Worm (Caenorhabditis elegans) whole organism, L4 larva: ENCODE measurements around the gene R10E4.3.

ENCODE experiments used
- D1046.2 ChIP-seq: fragments of 200-800 bp; sonication (Bioruptor generic); IDR thresholded peaks from 2 replicates; pipeline ENCODE4 v1.3.6; 2022; ENCODE audit warnings: missing genetic modification characterization, missing compliant biosample characterization
- F10B5.3 ChIP-seq: sonication (generic microtip); optimal IDR thresholded peaks from 2 replicates; lab custom pipeline; 2016; ENCODE audit warnings: mild to moderate bottlenecking, missing genetic modification characterization, missing compliant biosample characterization
- R02D3.7 ChIP-seq: fragments of 150-350 bp; sonication (generic microtip); optimal IDR thresholded peaks from 3 replicates; lab custom pipeline; 2014; ENCODE audit warnings: missing biosample characterization, missing genetic modification characterization
- T20F7.1 ChIP-seq: fragments of 200-800 bp; sonication (Bioruptor generic); optimal IDR thresholded peaks from 2 replicates; lab custom pipeline; 2018; ENCODE audit warnings: mild to moderate bottlenecking, missing genetic modification characterization, missing compliant biosample characterization
- T26A8.4 ChIP-seq: fragments of 200-800 bp; sonication (Bioruptor generic); IDR thresholded peaks from 2 replicates; pipeline ENCODE4 v1.3.6; 2022; ENCODE audit warnings: missing genetic modification characterization, missing compliant biosample characterization
- Y75B8A.6 ChIP-seq: fragments of 200-800 bp; sonication (Bioruptor generic); IDR thresholded peaks from 2 replicates; pipeline ENCODE4 v1.3.6; 2022; ENCODE audit warnings: missing genetic modification reagents, missing genetic modification characterization, missing compliant biosample characterization
- aly-2 ChIP-seq: sonication (generic microtip); optimal IDR thresholded peaks from 2 replicates; lab custom pipeline; 2018; ENCODE audit warnings: missing biosample characterization, missing genetic modification characterization
- attf-4 ChIP-seq: sonication (generic microtip); optimal IDR thresholded peaks from 3 replicates; lab custom pipeline; 2017; ENCODE audit warnings: missing biosample characterization, missing genetic modification characterization
- ceh-20 ChIP-seq: fragments of 200-800 bp; sonication (Bioruptor generic); IDR thresholded peaks from 2 replicates; pipeline ENCODE4 v1.3.6; 2022; ENCODE audit warnings: missing genetic modification reagents, missing genetic modification characterization, missing compliant biosample characterization
- ceh-28 ChIP-seq: fragments of 150-350 bp; optimal IDR thresholded peaks from 2 replicates; lab custom pipeline; 2014; ENCODE audit warnings: missing biosample characterization, missing genetic modification reagents, missing genetic modification characterization
- cey-2 ChIP-seq: sonication (generic microtip); optimal IDR thresholded peaks from 3 replicates; lab custom pipeline; 2017; ENCODE audit warnings: missing genetic modification characterization, mild to moderate bottlenecking, missing compliant biosample characterization, antibody characterized with exemption, borderline replicate concordance; ENCODE audit not compliant: insufficient read depth
- daf-19 ChIP-seq: fragments of 200-800 bp; sonication (Bioruptor generic); conservative IDR thresholded peaks from 2 replicates; pipeline ENCODE4 v1.3.6; 2022; ENCODE audit warnings: missing genetic modification characterization, missing compliant biosample characterization
- dmd-6 ChIP-seq: fragments of 200-800 bp; sonication (Bioruptor generic); IDR thresholded peaks from 2 replicates; pipeline ENCODE4 v1.3.6; 2022; ENCODE audit warnings: missing genetic modification reagents, missing genetic modification characterization, missing compliant biosample characterization
- dmd-9 ChIP-seq: fragments of 200-800 bp; sonication (Bioruptor generic); IDR thresholded peaks from 2 replicates; pipeline ENCODE4 v1.3.6; 2022; ENCODE audit warnings: missing genetic modification reagents, missing genetic modification characterization, missing compliant biosample characterization
- dpl-1 ChIP-seq: fragments of 150-350 bp; optimal IDR thresholded peaks from 2 replicates; lab custom pipeline; 2014; ENCODE audit warnings: missing biosample characterization, missing genetic modification reagents, missing genetic modification characterization
- duxl-1 ChIP-seq: sonication (generic microtip); optimal IDR thresholded peaks from 2 replicates; lab custom pipeline; 2016; ENCODE audit warnings: mild to moderate bottlenecking, missing genetic modification characterization, moderate library complexity, missing compliant biosample characterization; ENCODE audit not compliant: poor library complexity
- egl-27 ChIP-seq: sonication (generic microtip); optimal IDR thresholded peaks from 3 replicates; lab custom pipeline; 2017; ENCODE audit warnings: missing biosample characterization, missing genetic modification reagents, missing genetic modification characterization
- egl-43 ChIP-seq: fragments of 200-800 bp; sonication (Bioruptor generic); IDR thresholded peaks from 2 replicates; pipeline ENCODE4 v1.3.6; 2022; ENCODE audit warnings: missing genetic modification reagents, missing genetic modification characterization, missing compliant biosample characterization
- fkh-10 ChIP-seq: fragments of 150-350 bp; optimal IDR thresholded peaks from 2 replicates; lab custom pipeline; 2014; ENCODE audit warnings: missing biosample characterization, missing genetic modification reagents, missing genetic modification characterization
- fos-1 ChIP-seq: fragments of 150-350 bp; optimal IDR thresholded peaks from 2 replicates; lab custom pipeline; 2014; ENCODE audit warnings: missing biosample characterization, missing genetic modification characterization
- hif-1 ChIP-seq, 2 experiments: sonication (generic microtip); optimal IDR thresholded peaks; 2 replicates each; lab custom pipeline; 2016 to 2017; ENCODE audit warnings: missing compliant biosample characterization in 2 of 2, missing genetic modification characterization in 2 of 2, missing genetic modification reagents in 2 of 2, missing genotype in 2 of 2, mild to moderate bottlenecking in 1 of 2
- hlh-11 ChIP-seq: fragments of 200-800 bp; sonication (Bioruptor generic); optimal IDR thresholded peaks from 2 replicates; lab custom pipeline; 2018; ENCODE audit warnings: mild to moderate bottlenecking, missing genetic modification characterization, missing compliant biosample characterization
- hlh-30 ChIP-seq: sonication (generic microtip); optimal IDR thresholded peaks from 2 replicates; lab custom pipeline; 2017; ENCODE audit warnings: antibody characterized with exemption, mild to moderate bottlenecking, missing genetic modification characterization, missing compliant biosample characterization; ENCODE audit not compliant: insufficient read depth
- hmg-1.1 ChIP-seq: fragments of 200-800 bp; sonication (Bioruptor generic); IDR thresholded peaks from 2 replicates; pipeline ENCODE4 v1.3.6; 2022; ENCODE audit warnings: missing genetic modification reagents, missing genetic modification characterization, missing compliant biosample characterization
- lin-1 ChIP-seq: fragments of 200-800 bp; sonication (Bioruptor generic); IDR thresholded peaks from 2 replicates; pipeline ENCODE4 v1.3.6; 2022; ENCODE audit warnings: missing genetic modification reagents, missing genetic modification characterization, missing compliant biosample characterization
- lin-15B ChIP-seq: fragments of 150-350 bp; sonication (generic microtip); optimal IDR thresholded peaks from 3 replicates; lab custom pipeline; 2014; ENCODE audit warnings: missing biosample characterization, missing genetic modification characterization
- lsy-2 ChIP-seq, 2 experiments: fragments of 150-350 bp in 1 of 2; sonication (generic microtip) in 1 of 2; optimal IDR thresholded peaks; 2 replicates each; lab custom pipeline; 2014 to 2017; ENCODE audit warnings: missing biosample characterization in 2 of 2, missing genetic modification characterization in 2 of 2
- mdl-1 ChIP-seq, 2 experiments: fragments of 150-350 bp in 1 of 2; sonication (generic microtip) in 1 of 2; optimal IDR thresholded peaks; 2 replicates each; lab custom pipeline; 2014 to 2017; ENCODE audit warnings: missing biosample characterization in 2 of 2, missing genetic modification characterization in 2 of 2
- mdt-29 ChIP-seq: fragments of 200-800 bp; sonication (Bioruptor generic); IDR thresholded peaks from 2 replicates; pipeline ENCODE4 v1.3.6; 2022; ENCODE audit warnings: missing genetic modification reagents, missing genetic modification characterization, missing compliant biosample characterization
- mes-2 ChIP-seq: sonication (generic microtip); optimal IDR thresholded peaks from 2 replicates; lab custom pipeline; 2016; ENCODE audit warnings: missing genotype, mild to moderate bottlenecking, missing genetic modification characterization, missing compliant biosample characterization; ENCODE audit not compliant: poor library complexity, severe bottlenecking
- mxl-3 ChIP-seq: fragments of 200-800 bp; sonication (Bioruptor generic); optimal IDR thresholded peaks from 2 replicates; lab custom pipeline; 2018; ENCODE audit warnings: mild to moderate bottlenecking, missing genetic modification characterization, missing compliant biosample characterization
- nhr-237 ChIP-seq: sonication (generic microtip); optimal IDR thresholded peaks from 2 replicates; lab custom pipeline; 2017; ENCODE audit warnings: missing biosample characterization, missing genetic modification characterization
- nhr-28 ChIP-seq: fragments of 150-350 bp; optimal IDR thresholded peaks from 2 replicates; lab custom pipeline; 2014; ENCODE audit warnings: missing biosample characterization, missing genetic modification characterization
- nhr-41 ChIP-seq: fragments of 200-800 bp; sonication (Bioruptor generic); IDR thresholded peaks from 2 replicates; pipeline ENCODE4 v1.3.6; 2022; ENCODE audit warnings: missing genetic modification reagents, missing genetic modification characterization, missing compliant biosample characterization
- nhr-48 ChIP-seq: sonication (generic microtip); optimal IDR thresholded peaks from 2 replicates; lab custom pipeline; 2016; ENCODE audit warnings: mild to moderate bottlenecking, missing genetic modification characterization, missing compliant biosample characterization
- pha-4 ChIP-seq, 2 experiments: fragments of 150-350 bp in 1 of 2; fragments of 200-800 bp in 1 of 2; sonication (Bioruptor generic) in 1 of 2; IDR thresholded peaks in 1 of 2; optimal IDR thresholded peaks in 1 of 2; 2 replicates each; pipeline versions ENCODE4 v1.3.6 to Lab custom; 2014 to 2022; ENCODE audit warnings: missing genetic modification characterization in 2 of 2, missing genetic modification reagents in 2 of 2, missing biosample characterization in 1 of 2, missing compliant biosample characterization in 1 of 2
- php-3 ChIP-seq: fragments of 200-800 bp; sonication (Bioruptor generic); IDR thresholded peaks from 2 replicates; pipeline ENCODE4 v1.3.6; 2022; ENCODE audit warnings: missing genetic modification reagents, missing genetic modification characterization, missing compliant biosample characterization
- rbr-2 ChIP-seq: sonication (generic microtip); optimal IDR thresholded peaks from 2 replicates; lab custom pipeline; 2016; ENCODE audit warnings: missing genotype, missing genetic modification characterization, missing compliant biosample characterization
- set-16 ChIP-seq: fragments of 200-800 bp; sonication (Bioruptor generic); IDR thresholded peaks from 2 replicates; pipeline ENCODE4 v1.3.6; 2022; ENCODE audit warnings: missing genetic modification reagents, missing genetic modification characterization, missing compliant biosample characterization
- snpc-1.2 ChIP-seq: fragments of 200-800 bp; sonication (Bioruptor generic); IDR thresholded peaks from 2 replicates; pipeline ENCODE4 v1.3.6; 2022; ENCODE audit warnings: missing genetic modification reagents, missing genetic modification characterization, missing compliant biosample characterization
- tag-97 ChIP-seq: fragments of 200-800 bp; sonication (Bioruptor generic); IDR thresholded peaks from 2 replicates; pipeline ENCODE4 v1.3.6; 2022; ENCODE audit warnings: missing genetic modification characterization, missing compliant biosample characterization
- tra-1 ChIP-seq: fragments of 200-800 bp; sonication (Bioruptor generic); IDR thresholded peaks from 2 replicates; pipeline ENCODE4 v1.3.6; 2022; ENCODE audit warnings: missing genetic modification reagents, missing genetic modification characterization, missing compliant biosample characterization
- unc-62 ChIP-seq, 3 experiments: fragments of 150-350 bp in 1 of 3; sonication (generic microtip); optimal IDR thresholded peaks in 2 of 3; peaks in 1 of 3; 1 replicate in 1 of 3; 2 replicates in 2 of 3; lab custom pipeline; 2014 to 2017; ENCODE audit warnings: missing biosample characterization in 3 of 3, missing genetic modification characterization in 3 of 3, missing genetic modification reagents in 3 of 3, missing genotype in 1 of 3
- zag-1 ChIP-seq: fragments of 150-350 bp; optimal IDR thresholded peaks from 2 replicates; lab custom pipeline; 2014; ENCODE audit warnings: missing biosample characterization, missing genetic modification characterization
- zfp-2 ChIP-seq: sonication (generic microtip); optimal IDR thresholded peaks from 2 replicates; lab custom pipeline; 2016; ENCODE audit warnings: mild to moderate bottlenecking, missing genetic modification characterization, missing compliant biosample characterization

Gene R10E4.3

DNA sequence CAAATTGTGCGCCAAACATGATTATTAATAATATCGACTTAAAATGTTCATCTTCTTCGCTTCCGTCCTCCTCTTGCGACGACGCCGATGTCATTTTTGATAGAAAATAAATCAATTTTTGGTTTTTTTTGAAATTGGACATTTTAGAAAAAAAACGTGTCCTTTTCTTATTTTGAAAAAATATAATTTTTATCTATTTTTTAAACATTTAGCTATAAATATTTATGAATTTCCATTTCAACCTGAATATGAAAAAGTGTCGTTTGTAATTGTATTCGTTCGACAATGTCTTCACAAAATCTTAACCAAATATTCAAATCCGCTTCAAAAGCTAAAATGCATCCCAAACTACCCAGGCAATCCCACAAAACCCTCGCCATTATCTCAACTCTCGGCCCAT lies at the start of gene R10E4.3:
R10E4.3 (minus strand) TSS at position 101 of the 400 bp plus-strand sequence.
- no peak for TF ChIP-seq dmd-9 (GFP tag; lab: Robert Waterston, UW)
- no peak for TF ChIP-seq daf-19 (GFP tag; lab: Robert Waterston, UW)
- no peak for TF ChIP-seq mxl-3 (GFP tag; lab: Kevin White, UChicago)
- no peak for TF ChIP-seq attf-4 (tag; lab: Kevin White, UChicago)
- TF ChIP-seq zag-1 (tag; lab: Kevin White, UChicago): no peak
- no peak for TF ChIP-seq tag-97 (GFP tag; lab: Robert Waterston, UW)
- TF ChIP-seq php-3 (GFP tag; lab: Robert Waterston, UW): no peak
- no peak for TF ChIP-seq ceh-20 (GFP tag; lab: Robert Waterston, UW)
- no peak for TF ChIP-seq Y75B8A.6 (GFP tag; lab: Robert Waterston, UW)
- TF ChIP-seq lin-15B (tag; lab: Kevin White, UChicago): no peak
- TF ChIP-seq duxl-1 (tag; lab: Kevin White, UChicago): no peak
- no peak for TF ChIP-seq nhr-28 (tag; lab: Kevin White, UChicago)
- TF ChIP-seq egl-27 (tag; lab: Kevin White, UChicago): no peak
- no peak for TF ChIP-seq zfp-2 (tag; lab: Kevin White, UChicago)
- TF ChIP-seq, all 104 proteins: peak for 0

ce11 chrIII:4335614-4336013 lies 48.3 kb upstream of the R10E4.3 start:
- TF ChIP-seq lsy-2 (tag; optimal IDR thresholded peaks at IDR 0.05; lab: Kevin White, UChicago) (peak; percentile 17 to 35), mdl-1 (tag; optimal IDR thresholded peaks at IDR 0.05; lab: Kevin White, UChicago) (peak in 1 of 2 experiments; percentile 59), snpc-1.2 (GFP tag; lab: Robert Waterston, UW) (no peak), fkh-10 (GFP tag; lab: Kevin White, UChicago) (peak; percentile 6), mxl-3 (GFP tag; lab: Kevin White, UChicago) (peak; percentile 2), hif-1 (tag; optimal IDR thresholded peaks at IDR 0.05; lab: Kevin White, UChicago) (peak in 1 of 2 experiments; percentile 31), hmg-1.1 (peak; percentile 74), hlh-11 (tag; lab: Kevin White, UChicago) (peak; percentile 0), nhr-237 (tag; lab: Kevin White, UChicago) (no peak), dpl-1 (no peak), rbr-2 (peak; percentile 54), mdt-29 (GFP tag; lab: Robert Waterston, UW) (no peak), mes-2 (tag; lab: Kevin White, UChicago) (peak; percentile 26), set-16 (peak; percentile 42; the same call in 1 of the 2 replicates), unc-62 (GFP tag; optimal IDR thresholded peaks at IDR 0.05 in 1 of 2; lab: Kevin White, UChicago) (peak in 1 of 2 experiments; percentile 42), unc-62 (tag; optimal IDR thresholded peaks at IDR 0.05; lab: Kevin White, UChicago) (no peak), egl-43 (GFP tag; lab: Robert Waterston, UW) (peak; percentile 51; the same call in 1 of the 2 replicates)

DNA sequence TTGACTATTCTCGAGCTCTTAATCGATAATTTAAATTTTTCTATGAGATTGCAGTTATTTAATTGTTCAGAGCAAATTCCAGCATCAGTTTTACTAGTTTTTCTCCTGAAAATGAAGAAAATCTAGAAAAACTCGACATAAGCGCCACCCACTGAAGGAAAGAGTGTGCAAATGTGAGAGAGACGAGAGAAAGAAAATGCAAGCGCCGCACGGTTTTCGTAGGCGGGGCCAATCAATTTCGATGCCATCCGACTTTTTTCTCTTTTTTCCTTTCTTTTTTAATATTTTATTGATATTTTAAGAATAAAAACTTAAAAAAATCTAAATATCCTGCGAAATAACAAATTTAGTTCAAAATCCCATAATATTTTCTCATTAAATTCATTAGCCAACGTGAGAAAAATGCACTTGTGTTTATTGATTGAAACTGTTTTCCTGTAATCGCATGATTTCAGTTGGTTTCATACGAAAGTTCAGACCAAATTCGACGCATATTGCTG lies 45.3 kb upstream of the R10E4.3 start, which contains the start of gene cdk-12:
cdk-12 (plus strand) TSS at position 450 of the 500 bp plus-strand sequence.
- TF ChIP-seq nhr-41 (no peak), T26A8.4 (GFP tag; lab: Robert Waterston, UW) (no peak), R02D3.7 (no peak), Y75B8A.6 (GFP tag; lab: Robert Waterston, UW) (no peak), mdl-1 (tag; optimal IDR thresholded peaks at IDR 0.05; lab: Kevin White, UChicago) (no peak), nhr-48 (tag; lab: Kevin White, UChicago) (no peak), duxl-1 (tag; lab: Kevin White, UChicago) (no peak), dmd-9 (GFP tag; lab: Robert Waterston, UW) (no peak), hlh-11 (tag; lab: Kevin White, UChicago) (peak; percentile 32), hlh-30 (tag; lab: Kevin White, UChicago) (no peak), T20F7.1 (no peak), fos-1 (tag; lab: Kevin White, UChicago) (no peak), pha-4 (GFP tag; IDR thresholded peaks at IDR 0.05; lab: Robert Waterston, UW) (no peak), pha-4 (tag; optimal IDR thresholded peaks at IDR 0.05; lab: Kevin White, UChicago) (peak; percentile 12), ceh-28 (tag; lab: Kevin White, UChicago) (no peak), D1046.2 (no peak), lin-1 (no peak), dmd-6 (GFP tag; lab: Robert Waterston, UW) (no peak), tra-1 (no peak), F10B5.3 (no peak), cey-2 (tag; lab: Kevin White, UChicago) (no peak), php-3 (GFP tag; lab: Robert Waterston, UW) (no peak), aly-2 (tag; lab: Kevin White, UChicago) (no peak)
